Worm (Caenorhabditis elegans): ENCODE results near the gene ufm-1.

ufm-1 gene

DNA sequence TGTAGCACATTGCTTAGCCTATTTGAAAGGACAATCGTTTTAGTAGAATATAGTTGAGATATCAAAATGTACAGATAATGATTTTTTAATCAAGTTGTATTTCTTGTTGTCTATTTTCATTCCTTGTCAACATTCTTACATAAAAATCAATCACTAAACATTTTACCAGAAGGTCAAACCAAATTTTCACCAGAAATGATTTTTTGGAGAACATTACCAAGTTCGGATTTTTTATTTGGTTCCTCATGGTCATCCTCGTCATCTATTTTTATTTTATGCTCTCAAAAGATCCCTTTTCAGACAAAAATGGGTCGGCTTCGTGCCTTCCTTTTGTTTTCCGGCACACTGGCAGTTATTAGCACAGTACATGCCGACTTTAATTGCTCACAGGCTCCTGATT is 14.7 kb downstream of the ufm-1 start, which contains the start of gene tyr-1:
Gene tyr-1, plus strand, starts transcription at position 301 of the 400 bp plus-strand sequence.
- TF ChIP-seq aly-1 (tag; optimal IDR thresholded peaks at IDR 0.05) (no peak), hmg-4 (GFP tag; optimal IDR thresholded peaks at IDR 0.05) (no peak), ceh-13 (GFP tag; optimal IDR thresholded peaks at IDR 0.05) (no peak), ets-7 (tag; optimal IDR thresholded peaks at IDR 0.05) (no peak)

DNA sequence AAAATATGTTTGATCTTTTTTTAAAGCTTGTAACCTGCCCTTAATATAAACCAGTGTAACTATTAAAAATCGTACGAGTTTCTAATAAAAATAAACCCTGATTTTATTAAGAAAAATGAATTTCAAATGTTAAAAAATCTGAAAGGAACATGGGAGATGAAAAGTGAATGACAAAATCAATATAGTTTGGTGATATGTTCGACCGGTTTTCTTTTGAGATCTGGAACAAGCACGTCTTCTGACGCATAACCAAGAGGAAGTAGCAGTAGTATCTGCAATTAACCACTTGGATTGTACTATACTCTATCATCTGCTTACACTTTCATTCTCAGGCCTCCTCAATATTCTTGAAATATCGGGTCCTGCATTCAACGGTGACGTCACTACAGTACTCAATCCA is 18.3 kb downstream of the ufm-1 start:
- no peak for TF ChIP-seq tra-4 (tag; optimal IDR thresholded peaks at IDR 0.05)
- no peak for TF ChIP-seq tbx-37 (GFP tag; conservative IDR thresholded peaks at IDR 0.05)
- TF ChIP-seq ceh-36 (tag; optimal IDR thresholded peaks at IDR 0.05) = no peak
- TF ChIP-seq sea-1 (GFP tag; conservative IDR thresholded peaks at IDR 0.05) = no peak
- no peak for TF ChIP-seq ceh-13 (GFP tag; optimal IDR thresholded peaks at IDR 0.05)
- no peak for TF ChIP-seq aly-1 (tag; optimal IDR thresholded peaks at IDR 0.05)
- TF ChIP-seq ets-7 (tag; optimal IDR thresholded peaks at IDR 0.05) = no peak
- TF ChIP-seq scrt-1 (GFP tag; IDR thresholded peaks at IDR 0.05) = no peak
- TF ChIP-seq pes-1 (GFP tag; IDR thresholded peaks at IDR 0.05) = no peak
- no peak for TF ChIP-seq tbx-11 (GFP tag; IDR thresholded peaks at IDR 0.05)
- TF ChIP-seq F13C5.2 (tag; optimal IDR thresholded peaks at IDR 0.05) = no peak
- no peak for TF ChIP-seq B0310.2 (tag; optimal IDR thresholded peaks at IDR 0.05)
- no peak for TF ChIP-seq flt-1 (GFP tag; IDR thresholded peaks at IDR 0.05)
- TF ChIP-seq hmg-4 (GFP tag; optimal IDR thresholded peaks at IDR 0.05) = no peak
- TF ChIP-seq hnd-1 (tag; optimal IDR thresholded peaks at IDR 0.05) = no peak
- no peak for TF ChIP-seq hmbx-1 (tag; optimal IDR thresholded peaks at IDR 0.05)
- no peak for TF ChIP-seq ama-1 (optimal IDR thresholded peaks at IDR 0.05)

DNA sequence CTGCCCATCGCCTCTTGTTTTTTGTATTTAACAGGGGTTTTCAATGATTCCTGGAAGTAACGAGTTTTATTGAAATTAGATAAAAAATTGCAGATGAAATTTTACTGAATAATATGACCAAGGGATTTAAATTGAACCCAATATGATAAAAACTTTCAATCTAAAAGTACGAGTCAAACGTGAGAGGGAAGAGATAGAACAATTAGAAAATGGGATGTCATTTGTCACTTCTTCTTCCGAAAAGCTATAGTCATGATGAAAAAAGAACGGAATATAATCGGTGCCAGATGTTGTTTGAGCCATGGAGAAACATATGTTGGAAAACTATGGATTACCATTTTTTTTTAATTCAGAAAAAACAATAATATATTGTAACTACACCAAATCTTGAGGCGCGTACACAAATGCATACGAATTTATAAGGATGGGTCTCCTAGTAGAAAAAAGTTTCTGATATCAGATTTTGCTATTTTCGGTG is 20.1 kb downstream of the ufm-1 start, which contains the start of gene sup-18:
Gene sup-18, minus strand, starts transcription at position 51 of the 478 bp plus-strand sequence.
- no peak for TF ChIP-seq tbx-37 (GFP tag; conservative IDR thresholded peaks at IDR 0.05)
- TF ChIP-seq tra-4 (tag; optimal IDR thresholded peaks at IDR 0.05) = no peak

DNA sequence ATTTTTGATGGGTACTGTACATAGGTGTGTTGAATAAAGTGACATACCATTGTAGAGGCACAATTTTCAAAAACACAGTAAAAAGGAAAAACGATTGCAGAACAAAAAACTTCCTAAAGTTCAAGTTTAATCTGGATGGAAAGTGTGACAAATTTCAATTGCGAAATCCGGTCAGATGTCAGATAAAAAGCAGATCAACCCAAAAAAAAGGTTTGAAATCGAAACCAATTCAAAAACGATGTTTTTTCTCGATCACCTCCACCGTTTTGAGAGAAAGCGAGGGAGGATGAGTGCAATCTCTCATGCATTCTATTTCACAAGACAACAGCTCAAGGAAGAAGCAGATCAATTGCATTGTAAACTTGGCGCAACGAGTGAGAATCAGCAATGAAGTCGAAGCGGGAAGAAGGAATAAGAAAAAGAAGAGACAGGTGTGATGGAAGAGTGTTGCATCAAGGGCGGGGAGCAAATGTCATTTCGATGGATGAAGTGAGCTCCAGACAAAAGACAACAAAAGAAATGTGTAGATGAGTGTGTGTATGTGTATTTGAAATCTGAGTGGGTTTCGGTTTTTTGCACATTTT is 21.4 kb downstream of the ufm-1 start:
- TF ChIP-seq pes-1 (GFP tag; IDR thresholded peaks at IDR 0.05) (no peak), tbx-37 (GFP tag; conservative IDR thresholded peaks at IDR 0.05) (no peak), ceh-36 (tag; optimal IDR thresholded peaks at IDR 0.05) (no peak), B0310.2 (tag; optimal IDR thresholded peaks at IDR 0.05) (no peak), hmg-4 (GFP tag; optimal IDR thresholded peaks at IDR 0.05) (no peak), ets-7 (tag; optimal IDR thresholded peaks at IDR 0.05) (no peak), sea-1 (GFP tag; conservative IDR thresholded peaks at IDR 0.05) (no peak), scrt-1 (GFP tag; IDR thresholded peaks at IDR 0.05) (no peak), F13C5.2 (tag; optimal IDR thresholded peaks at IDR 0.05) (no peak), flt-1 (GFP tag; IDR thresholded peaks at IDR 0.05) (no peak)

DNA sequence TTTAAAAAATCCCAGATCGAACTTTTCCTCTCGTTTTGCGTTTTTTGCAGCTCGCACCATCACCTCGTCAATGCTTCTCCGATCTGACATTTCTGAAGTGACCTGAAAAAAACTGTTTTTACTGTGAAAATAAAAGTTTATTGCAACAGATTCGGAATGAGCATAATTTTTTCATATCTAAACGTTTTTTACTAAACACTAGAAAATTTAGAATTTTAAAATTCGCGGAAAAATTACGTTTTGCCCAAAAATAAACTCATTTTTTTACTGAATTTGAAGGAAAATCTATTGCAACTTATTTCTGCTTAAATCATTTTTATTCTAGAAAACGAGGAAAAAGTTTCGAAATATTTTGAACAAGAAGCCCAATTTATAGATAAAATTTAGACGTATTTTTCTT is 24.1 kb downstream of the ufm-1 start, which contains the start of gene ZK688.9:
Gene ZK688.9, minus strand, starts transcription at position 101 of the 400 bp plus-strand sequence.
- no peak for TF ChIP-seq ets-7 (tag; optimal IDR thresholded peaks at IDR 0.05)
- TF ChIP-seq F13C5.2 (tag; optimal IDR thresholded peaks at IDR 0.05) = no peak
- no peak for TF ChIP-seq flt-1 (GFP tag; IDR thresholded peaks at IDR 0.05)
- no peak for TF ChIP-seq hmg-4 (GFP tag; optimal IDR thresholded peaks at IDR 0.05)
- TF ChIP-seq tbx-11 (GFP tag; IDR thresholded peaks at IDR 0.05) = no peak
- TF ChIP-seq ceh-13 (GFP tag; optimal IDR thresholded peaks at IDR 0.05) = no peak
- TF ChIP-seq tra-4 (tag; optimal IDR thresholded peaks at IDR 0.05) = no peak
- TF ChIP-seq ceh-36 (tag; optimal IDR thresholded peaks at IDR 0.05) = no peak
- no peak for TF ChIP-seq ama-1 (optimal IDR thresholded peaks at IDR 0.05)
- TF ChIP-seq sea-1 (GFP tag; conservative IDR thresholded peaks at IDR 0.05) = no peak
- TF ChIP-seq hmbx-1 (tag; optimal IDR thresholded peaks at IDR 0.05) = no peak
- TF ChIP-seq tbx-37 (GFP tag; conservative IDR thresholded peaks at IDR 0.05) = no peak
- TF ChIP-seq B0310.2 (tag; optimal IDR thresholded peaks at IDR 0.05) = no peak
- no peak for TF ChIP-seq scrt-1 (GFP tag; IDR thresholded peaks at IDR 0.05)

DNA sequence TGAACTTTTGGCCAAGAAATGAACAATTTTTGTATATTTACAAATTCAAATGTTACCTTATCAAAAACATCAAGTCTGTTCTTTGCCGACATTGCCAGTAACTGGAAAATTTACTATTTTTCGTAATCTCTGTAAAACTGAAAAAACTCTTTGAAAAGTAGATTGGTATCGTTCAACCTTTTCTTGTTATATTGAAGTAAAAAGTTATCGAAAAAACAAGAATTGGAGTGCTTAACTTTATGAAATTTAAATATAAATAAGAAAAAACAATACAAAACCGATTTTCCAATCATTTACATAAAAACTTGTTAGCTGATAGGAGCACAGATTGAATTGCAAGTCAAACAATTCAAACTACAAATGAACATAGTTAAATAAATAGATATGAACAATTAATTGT is 26.1 kb downstream of the ufm-1 start, which contains the start of gene ZK688.11:
Gene ZK688.11, minus strand, starts transcription at position 101 of the 400 bp plus-strand sequence.
- no peak for TF ChIP-seq scrt-1 (GFP tag; IDR thresholded peaks at IDR 0.05)
- no peak for TF ChIP-seq sea-1 (GFP tag; conservative IDR thresholded peaks at IDR 0.05)
- no peak for TF ChIP-seq F13C5.2 (tag; optimal IDR thresholded peaks at IDR 0.05)
- TF ChIP-seq tra-4 (tag; optimal IDR thresholded peaks at IDR 0.05) = no peak
- TF ChIP-seq tbx-37 (GFP tag; conservative IDR thresholded peaks at IDR 0.05) = no peak
- TF ChIP-seq pes-1 (GFP tag; IDR thresholded peaks at IDR 0.05) = no peak
- TF ChIP-seq ceh-36 (tag; optimal IDR thresholded peaks at IDR 0.05) = no peak
- TF ChIP-seq ets-7 (tag; optimal IDR thresholded peaks at IDR 0.05) = no peak
- TF ChIP-seq hmg-4 (GFP tag; optimal IDR thresholded peaks at IDR 0.05) = no peak
- no peak for TF ChIP-seq flt-1 (GFP tag; IDR thresholded peaks at IDR 0.05)
- TF ChIP-seq hmbx-1 (tag; optimal IDR thresholded peaks at IDR 0.05) = no peak
- no peak for TF ChIP-seq B0310.2 (tag; optimal IDR thresholded peaks at IDR 0.05)
- TF ChIP-seq tbx-11 (GFP tag; IDR thresholded peaks at IDR 0.05) = no peak
- TF ChIP-seq hnd-1 (tag; optimal IDR thresholded peaks at IDR 0.05) = no peak
- no peak for TF ChIP-seq aly-1 (tag; optimal IDR thresholded peaks at IDR 0.05)
- no peak for TF ChIP-seq ceh-13 (GFP tag; optimal IDR thresholded peaks at IDR 0.05)
- no peak for TF ChIP-seq ama-1 (optimal IDR thresholded peaks at IDR 0.05)

DNA sequence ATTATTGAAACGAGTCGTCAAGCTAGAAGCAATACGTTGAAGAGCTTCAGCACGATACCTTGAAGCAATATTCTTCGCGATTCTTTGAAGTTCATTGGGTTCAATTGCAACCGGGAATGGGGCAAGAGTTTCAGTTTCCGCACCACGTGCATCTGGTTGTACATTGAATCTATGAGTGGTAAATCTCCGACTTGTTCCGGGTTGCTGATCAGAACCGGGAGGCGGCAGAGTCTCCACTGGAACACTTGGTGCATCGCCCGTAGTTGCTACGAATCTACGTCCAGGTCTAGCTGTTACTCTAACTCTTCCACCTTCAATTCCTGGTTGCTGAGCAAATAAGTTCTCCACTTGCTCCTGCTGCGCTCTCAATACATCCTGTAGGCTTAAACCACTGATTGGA is 30.3 kb downstream of the ufm-1 start:
- TF ChIP-seq tbx-11 (GFP tag; IDR thresholded peaks at IDR 0.05) = no peak
- no peak for TF ChIP-seq tbx-37 (GFP tag; conservative IDR thresholded peaks at IDR 0.05)
- TF ChIP-seq B0310.2 (tag; optimal IDR thresholded peaks at IDR 0.05) = no peak
- TF ChIP-seq tra-4 (tag; optimal IDR thresholded peaks at IDR 0.05) = no peak
- TF ChIP-seq hmbx-1 (tag; optimal IDR thresholded peaks at IDR 0.05) = no peak
- TF ChIP-seq sea-1 (GFP tag; conservative IDR thresholded peaks at IDR 0.05) = no peak
- no peak for TF ChIP-seq F13C5.2 (tag; optimal IDR thresholded peaks at IDR 0.05)
- TF ChIP-seq ceh-13 (GFP tag; optimal IDR thresholded peaks at IDR 0.05) = no peak
- TF ChIP-seq aly-1 (tag; optimal IDR thresholded peaks at IDR 0.05) = no peak
- TF ChIP-seq ceh-36 (tag; optimal IDR thresholded peaks at IDR 0.05) = no peak
- no peak for TF ChIP-seq scrt-1 (GFP tag; IDR thresholded peaks at IDR 0.05)
- TF ChIP-seq hnd-1 (tag; optimal IDR thresholded peaks at IDR 0.05) = no peak
- no peak for TF ChIP-seq hmg-4 (GFP tag; optimal IDR thresholded peaks at IDR 0.05)
- no peak for TF ChIP-seq pes-1 (GFP tag; IDR thresholded peaks at IDR 0.05)
- no peak for TF ChIP-seq ama-1 (optimal IDR thresholded peaks at IDR 0.05)
- no peak for TF ChIP-seq flt-1 (GFP tag; IDR thresholded peaks at IDR 0.05)
- TF ChIP-seq ets-7 (tag; optimal IDR thresholded peaks at IDR 0.05) = no peak

Data from whole organism, early embryonic.